Worm (Caenorhabditis elegans): ENCODE data around the gene F20D6.5.

DNA sequence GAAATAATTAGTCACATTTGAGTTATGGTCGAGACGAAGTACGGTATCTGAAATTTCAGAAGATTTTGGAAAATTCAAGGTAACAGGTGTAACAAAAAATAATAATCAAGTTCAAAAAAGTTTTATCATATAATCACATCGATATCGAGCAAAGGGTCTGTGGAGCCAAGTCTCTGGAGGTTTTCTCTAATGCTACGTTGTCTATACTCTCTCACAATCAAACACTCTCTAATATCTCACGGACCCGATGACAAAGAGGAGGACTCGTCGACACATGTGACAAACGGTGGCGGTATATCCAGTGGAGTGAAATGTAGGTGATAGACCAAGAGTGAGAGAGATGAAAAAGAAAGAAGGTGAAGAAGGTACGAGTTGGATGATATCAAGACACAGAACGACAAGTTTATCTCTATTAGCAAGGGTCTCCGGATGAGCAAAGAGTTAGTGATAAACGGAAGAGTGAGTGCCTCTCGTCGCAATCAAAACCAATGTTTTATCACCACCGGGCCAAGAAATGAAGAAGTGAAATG is 34.2 kb downstream of the F20D6.5 start, which contains the start of gene F20D6.10:
- no peak for TF ChIP-seq mdl-1 (tag; optimal IDR thresholded peaks at IDR 0.05)
- TF ChIP-seq snpc-1.2 (GFP tag; IDR thresholded peaks at IDR 0.05) = no peak
- TF ChIP-seq unc-130 (GFP tag; optimal IDR thresholded peaks at IDR 0.05) = no peak
- no peak for TF ChIP-seq lin-39 (tag; optimal IDR thresholded peaks at IDR 0.05)
